Fruit fly (Drosophila melanogaster) Kc167 (cell line): ENCODE data around the gene CG17109.

Experiments used
- Myc ChIP-seq: fragments of >200 bp; optimal IDR thresholded peaks from 2 replicates; lab custom pipeline; 2017; ENCODE audit warnings: missing external identifiers
- Sin3A ChIP-seq: fragments of >200 bp; optimal IDR thresholded peaks from 2 replicates; lab custom pipeline; 2018; ENCODE audit warnings: missing external identifiers
- h ChIP-seq: fragments of >200 bp; optimal IDR thresholded peaks from 3 replicates; lab custom pipeline; 2018; ENCODE audit warnings: missing external identifiers
- insv ChIP-seq: fragments of >200 bp; optimal IDR thresholded peaks from 3 replicates; lab custom pipeline; 2018; ENCODE audit warnings: missing external identifiers
- psq ChIP-seq: fragments of >200 bp; optimal IDR thresholded peaks from 2 replicates; lab custom pipeline; 2017; ENCODE audit warnings: missing external identifiers
- ttk ChIP-seq: sonication (Bioruptor generic); optimal IDR thresholded peaks from 2 replicates; lab custom pipeline; 2017; ENCODE audit warnings: missing external identifiers

DNA sequence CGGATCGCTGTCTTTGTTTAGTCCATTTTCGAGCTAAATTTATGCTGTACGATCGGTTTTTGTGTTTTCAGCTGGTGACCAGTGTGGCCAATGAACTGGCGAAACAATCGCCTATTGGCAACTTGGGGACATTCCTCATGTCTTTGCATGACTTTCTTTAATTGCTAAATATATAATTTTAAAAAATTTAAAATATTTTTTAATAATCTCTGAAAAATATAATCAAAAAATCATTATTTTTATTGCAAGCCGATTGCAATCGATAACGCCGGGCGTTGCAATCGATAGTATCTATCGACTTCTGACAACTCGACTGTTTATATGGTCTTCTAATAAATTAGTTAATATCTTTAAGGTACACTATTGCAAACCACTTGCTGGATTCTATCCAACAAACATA lies 34.3 kb upstream of the CG17109 start, which contains the start of the genes sav and Ublcp1:
- no peak for TF ChIP-seq ttk
- no peak for TF ChIP-seq Myc (lab: Kevin White, UChicago)
- no peak for TF ChIP-seq h (lab: Kevin White, UChicago)
- no peak for TF ChIP-seq psq
- no peak for TF ChIP-seq Sin3A (lab: Kevin White, UChicago)
- TF ChIP-seq insv (lab: Kevin White, UChicago): no peak
